Fruit fly (Drosophila melanogaster): ENCODE data around the gene AGO2.

AGO2 gene

dm6 chr3L:15563058-15563850, 9.3 kb downstream of the AGO2 start, which contains the start of the genes CG7739 and SCCRO:
TSS of gene CG7739 (minus strand) at chr3L:15563065.
TSS of gene SCCRO (plus strand) at chr3L:15563427.
- no peak for TF ChIP-seq pan (optimal IDR thresholded peaks at IDR 0.05)
- no peak for TF ChIP-seq usp (GFP tag; optimal IDR thresholded peaks at IDR 0.05)
- TF ChIP-seq EcR (GFP tag; optimal IDR thresholded peaks at IDR 0.05): no peak
- no peak for TF ChIP-seq CG8478 (optimal IDR thresholded peaks at IDR 0.05)
- no peak for TF ChIP-seq psq (optimal IDR thresholded peaks at IDR 0.05)

DNA sequence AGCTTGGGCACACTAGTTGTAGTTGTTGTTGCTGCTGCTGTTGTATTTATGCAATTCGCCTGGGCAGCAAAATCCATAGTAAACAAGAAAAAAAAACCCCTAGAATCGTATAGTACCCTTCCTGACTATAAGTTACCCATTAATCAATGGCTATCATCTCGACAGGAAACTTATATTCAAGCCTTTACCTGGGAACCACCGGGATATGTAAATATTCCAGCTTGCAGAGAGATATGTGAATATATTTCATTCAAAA, 9.9 kb downstream of the AGO2 start:
- TF ChIP-seq usp (GFP tag; optimal IDR thresholded peaks at IDR 0.05): no peak
- TF ChIP-seq psq (optimal IDR thresholded peaks at IDR 0.05): no peak
- no peak for TF ChIP-seq Dll (optimal IDR thresholded peaks at IDR 0.05)
- no peak for TF ChIP-seq pan (optimal IDR thresholded peaks at IDR 0.05)

DNA sequence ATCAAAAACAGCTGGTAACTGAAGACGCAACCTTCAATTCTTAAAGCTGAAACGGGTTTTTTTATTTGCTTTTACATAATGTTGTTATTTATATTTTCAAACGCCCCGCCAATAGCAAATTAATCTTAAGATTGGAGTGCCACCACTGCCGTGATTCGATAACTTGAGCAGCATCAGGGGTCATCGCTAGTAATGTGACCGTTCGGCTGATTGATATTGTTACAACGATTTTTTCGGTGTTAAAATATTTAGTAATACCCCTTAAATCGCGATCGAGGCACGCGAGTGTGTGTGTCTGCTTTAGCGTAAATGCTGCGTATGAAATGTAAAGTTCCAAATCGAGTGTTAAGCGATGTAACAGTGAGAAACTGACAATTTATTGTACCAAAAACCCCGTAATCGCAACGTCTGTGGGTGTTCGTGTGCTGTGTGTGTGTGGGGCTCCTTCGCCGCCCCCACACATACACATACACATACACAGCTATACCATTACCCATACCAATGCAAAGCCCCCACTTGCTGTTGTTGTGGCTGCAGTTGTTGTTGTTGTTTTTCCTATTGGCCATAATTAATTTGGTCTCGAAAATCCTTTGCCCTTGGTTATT, 12.0 kb downstream of the AGO2 start, which contains the start of gene dop:
Gene dop, plus strand, starts transcription at position 185 of the 605 bp plus-strand sequence.
- TF ChIP-seq CG8478 (optimal IDR thresholded peaks at IDR 0.05): peak; percentile 38
- TF ChIP-seq usp (GFP tag; optimal IDR thresholded peaks at IDR 0.05): no peak

- no peak for TF ChIP-seq psq (optimal IDR thresholded peaks at IDR 0.05)
- TF ChIP-seq pan (optimal IDR thresholded peaks at IDR 0.05): no peak
- TF ChIP-seq CG8478 (optimal IDR thresholded peaks at IDR 0.05): no peak
- no peak for TF ChIP-seq EcR (GFP tag; optimal IDR thresholded peaks at IDR 0.05)
- TF ChIP-seq usp (GFP tag; optimal IDR thresholded peaks at IDR 0.05): no peak
- no peak for TF ChIP-seq Dll (optimal IDR thresholded peaks at IDR 0.05)
These were observed 12.6 kb downstream of the AGO2 start for dm6 chr3L:15566484-15566955.

DNA sequence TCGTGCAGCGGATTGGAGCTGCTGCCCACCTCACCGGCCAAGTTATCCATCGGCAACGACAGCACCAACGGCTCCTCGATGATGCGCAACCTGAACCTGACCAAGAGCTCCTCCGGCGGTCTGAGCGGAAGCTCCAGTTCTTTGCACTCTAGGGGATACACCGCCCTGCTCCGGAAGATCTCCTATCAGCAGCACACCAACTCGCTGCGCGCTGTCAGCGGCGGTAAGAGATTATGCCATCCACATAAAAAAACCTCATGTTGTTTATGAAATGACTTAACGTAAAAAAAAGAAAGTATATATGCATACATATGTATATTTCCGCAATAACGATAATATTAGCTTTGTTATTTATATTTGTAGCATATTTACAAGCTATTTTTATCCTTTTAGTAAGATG, 14.8 kb downstream of the AGO2 start:
- TF ChIP-seq EcR (GFP tag; optimal IDR thresholded peaks at IDR 0.05) (no peak), Dll (optimal IDR thresholded peaks at IDR 0.05) (no peak), CG8478 (optimal IDR thresholded peaks at IDR 0.05) (no peak), usp (GFP tag; optimal IDR thresholded peaks at IDR 0.05) (no peak), pan (optimal IDR thresholded peaks at IDR 0.05) (no peak), psq (optimal IDR thresholded peaks at IDR 0.05) (no peak)

dm6 chr3L:15570571-15570970, 16.7 kb downstream of the AGO2 start:
- TF ChIP-seq EcR (GFP tag; optimal IDR thresholded peaks at IDR 0.05): no peak
- no peak for TF ChIP-seq pan (optimal IDR thresholded peaks at IDR 0.05)
- TF ChIP-seq usp (GFP tag; optimal IDR thresholded peaks at IDR 0.05): no peak
- TF ChIP-seq CG8478 (optimal IDR thresholded peaks at IDR 0.05): no peak
- TF ChIP-seq psq (optimal IDR thresholded peaks at IDR 0.05): no peak
- no peak for TF ChIP-seq Dll (optimal IDR thresholded peaks at IDR 0.05)

DNA sequence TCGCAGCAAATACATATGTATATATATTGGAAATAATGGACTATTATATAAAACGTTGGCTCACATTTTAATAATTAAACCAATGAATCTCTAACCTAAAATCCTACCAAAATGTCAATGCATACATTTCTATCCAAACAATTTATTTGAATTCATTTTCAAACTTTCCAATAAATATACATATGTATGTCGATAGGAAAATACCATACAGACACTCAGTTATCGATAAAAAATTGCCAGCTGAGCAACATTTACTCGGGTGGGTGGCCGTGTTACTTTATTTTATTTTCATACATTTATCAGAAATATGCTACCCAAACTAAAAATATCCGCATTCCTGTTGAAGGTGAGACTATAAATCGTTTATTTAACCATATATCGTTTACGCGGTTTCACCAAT, 22.4 kb downstream of the AGO2 start, which contains the start of gene Ufsp2:
Gene Ufsp2, plus strand, starts transcription at position 214 of the 400 bp plus-strand sequence.
- TF ChIP-seq psq (optimal IDR thresholded peaks at IDR 0.05) (no peak), pan (optimal IDR thresholded peaks at IDR 0.05) (no peak), usp (GFP tag; optimal IDR thresholded peaks at IDR 0.05) (no peak), Dll (optimal IDR thresholded peaks at IDR 0.05) (no peak), EcR (GFP tag; optimal IDR thresholded peaks at IDR 0.05) (no peak), CG8478 (optimal IDR thresholded peaks at IDR 0.05) (no peak)

- TF ChIP-seq usp (GFP tag; optimal IDR thresholded peaks at IDR 0.05) (no peak), pan (optimal IDR thresholded peaks at IDR 0.05) (no peak), Dll (optimal IDR thresholded peaks at IDR 0.05) (no peak), EcR (GFP tag; optimal IDR thresholded peaks at IDR 0.05) (no peak)
These were observed 26.6 kb downstream of the AGO2 start, which contains the start of the genes mrn and CG12301 for dm6 chr3L:15580487-15580886. TSS of gene mrn (minus strand) at chr3L:15580537. TSS of gene CG12301 (plus strand) at chr3L:15580800.

- TF ChIP-seq CG8478 (optimal IDR thresholded peaks at IDR 0.05) (no peak), EcR (GFP tag; optimal IDR thresholded peaks at IDR 0.05) (no peak), pan (optimal IDR thresholded peaks at IDR 0.05) (no peak), psq (optimal IDR thresholded peaks at IDR 0.05) (no peak), usp (GFP tag; optimal IDR thresholded peaks at IDR 0.05) (no peak), Dll (optimal IDR thresholded peaks at IDR 0.05) (no peak)
These were observed 29.6 kb downstream of the AGO2 start, which contains the start of gene AIMP2 for dm6 chr3L:15583504-15583903. TSS of gene AIMP2 (plus strand) at chr3L:15583638.

- TF ChIP-seq CG8478 (optimal IDR thresholded peaks at IDR 0.05): no peak
- no peak for TF ChIP-seq usp (GFP tag; optimal IDR thresholded peaks at IDR 0.05)
- TF ChIP-seq Dll (optimal IDR thresholded peaks at IDR 0.05): no peak
- no peak for TF ChIP-seq EcR (GFP tag; optimal IDR thresholded peaks at IDR 0.05)
- TF ChIP-seq psq (optimal IDR thresholded peaks at IDR 0.05): no peak
- TF ChIP-seq pan (optimal IDR thresholded peaks at IDR 0.05): no peak
These were observed 33.8 kb downstream of the AGO2 start, which contains the start of gene CG7656 for dm6 chr3L:15587445-15588381. TSS of gene CG7656 (minus strand) at chr3L:15588175.

DNA sequence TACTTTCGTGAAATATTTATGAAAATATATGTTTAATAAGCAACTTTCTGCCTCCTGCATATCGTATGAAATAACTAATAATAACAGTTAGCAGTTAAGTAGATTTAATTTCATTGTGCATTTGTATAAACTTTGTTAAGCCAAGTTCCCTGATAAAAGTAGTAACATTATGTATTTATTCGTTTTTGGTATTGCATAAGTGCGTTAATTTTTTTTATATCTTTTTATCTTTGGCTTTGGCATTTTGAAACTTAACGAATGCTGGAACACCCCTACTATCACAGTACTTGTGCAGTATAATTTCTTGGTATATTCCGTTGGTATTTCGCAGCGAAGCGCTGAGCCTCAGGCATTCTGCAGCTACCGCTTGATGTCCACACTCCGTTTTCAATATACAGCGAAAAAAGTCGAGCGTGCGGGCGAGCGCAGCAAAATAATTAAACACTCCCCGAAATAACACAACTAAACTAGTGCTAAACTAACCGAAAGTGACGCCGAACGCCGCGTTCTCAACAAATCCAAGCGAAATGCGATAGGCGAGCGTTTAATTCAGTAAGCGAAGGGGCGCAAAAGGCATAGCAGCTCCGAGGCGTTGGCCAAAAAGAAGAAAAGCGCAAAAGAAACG, 34.7 kb downstream of the AGO2 start, which contains the start of gene RhoGAP71E:
Gene RhoGAP71E, plus strand, starts transcription at position 347 of the 625 bp plus-strand sequence.
- TF ChIP-seq Dll (optimal IDR thresholded peaks at IDR 0.05): no peak
- no peak for TF ChIP-seq psq (optimal IDR thresholded peaks at IDR 0.05)
- no peak for TF ChIP-seq EcR (GFP tag; optimal IDR thresholded peaks at IDR 0.05)
- TF ChIP-seq pan (optimal IDR thresholded peaks at IDR 0.05): no peak
- no peak for TF ChIP-seq usp (GFP tag; optimal IDR thresholded peaks at IDR 0.05)
- no peak for TF ChIP-seq CG8478 (optimal IDR thresholded peaks at IDR 0.05)
